Worm (Caenorhabditis elegans) whole organism, young adult: ENCODE data around the gene srx-87.

Source experiments
- B0261.1 ChIP-seq: sonication (generic microtip); optimal IDR thresholded peaks from 2 replicates; lab custom pipeline; 2016; ENCODE audit warnings: mild to moderate bottlenecking, missing genetic modification characterization, moderate library complexity, missing compliant biosample characterization
- C17E4.6 ChIP-seq: fragments of 200-800 bp; sonication (Bioruptor generic); IDR thresholded peaks from 2 replicates; pipeline ENCODE4 v1.3.6; 2022; ENCODE audit warnings: missing genetic modification reagents, missing genetic modification characterization, missing compliant biosample characterization
- F52B5.7 ChIP-seq: sonication (generic microtip); optimal IDR thresholded peaks from 2 replicates; lab custom pipeline; 2016; ENCODE audit warnings: mild to moderate bottlenecking, missing genetic modification characterization, missing compliant biosample characterization
- F55B11.4 ChIP-seq: sonication (generic microtip); optimal IDR thresholded peaks from 2 replicates; lab custom pipeline; 2016; ENCODE audit warnings: missing compliant biosample characterization, missing genetic modification characterization, borderline replicate concordance; ENCODE audit not compliant: insufficient read depth
- K12H6.12 ChIP-seq: fragments of 200-800 bp; sonication (Bioruptor generic); optimal IDR thresholded peaks from 2 replicates; lab custom pipeline; 2018; ENCODE audit warnings: mild to moderate bottlenecking, missing genetic modification characterization, missing compliant biosample characterization
- T07F8.4 ChIP-seq: sonication (generic microtip); optimal IDR thresholded peaks from 2 replicates; lab custom pipeline; 2016; ENCODE audit warnings: mild to moderate bottlenecking, missing genetic modification characterization, moderate library complexity, missing compliant biosample characterization
- Y79H2A.3 ChIP-seq: fragments of 200-800 bp; sonication (Bioruptor generic); conservative IDR thresholded peaks from 2 replicates; pipeline ENCODE4 v1.3.6; 2022; ENCODE audit warnings: missing genetic modification reagents, missing genetic modification characterization, missing compliant biosample characterization
- ZK185.1 ChIP-seq: sonication (generic microtip); optimal IDR thresholded peaks from 2 replicates; lab custom pipeline; 2016; ENCODE audit warnings: mild to moderate bottlenecking, missing genetic modification characterization, missing compliant biosample characterization; ENCODE audit not compliant: poor library complexity, severe bottlenecking
- ama-1 ChIP-seq, 3 experiments: fragments of 150-350 bp in 1 of 3; sonication (generic microtip) in 2 of 3; optimal IDR thresholded peaks; 2 replicates each; lab custom pipeline; 2014 to 2018; ENCODE audit warnings: missing biosample characterization in 2 of 3, missing genetic modification characterization in 2 of 3, missing genetic modification reagents in 2 of 3
- athp-1 ChIP-seq: sonication (generic microtip); optimal IDR thresholded peaks from 2 replicates; lab custom pipeline; 2017; ENCODE audit warnings: mild to moderate bottlenecking, missing genetic modification characterization, missing compliant biosample characterization
- attf-3 ChIP-seq: fragments of 200-800 bp; sonication (Bioruptor generic); conservative IDR thresholded peaks from 2 replicates; pipeline ENCODE4 v1.3.6; 2022; ENCODE audit warnings: missing genetic modification reagents, missing genetic modification characterization, missing compliant biosample characterization
- attf-5 ChIP-seq: fragments of 200-800 bp; sonication (Bioruptor generic); optimal IDR thresholded peaks from 2 replicates; lab custom pipeline; 2018; ENCODE audit warnings: mild to moderate bottlenecking, missing genetic modification characterization, missing compliant biosample characterization
- ccch-3 ChIP-seq: fragments of 200-800 bp; sonication (Bioruptor generic); optimal IDR thresholded peaks from 2 replicates; lab custom pipeline; 2018; ENCODE audit warnings: mild to moderate bottlenecking, missing genetic modification characterization, missing compliant biosample characterization
- cebp-1 ChIP-seq, 2 experiments: fragments of 200-800 bp in 1 of 2; sonication (Bioruptor generic) in 1 of 2; sonication (generic microtip) in 1 of 2; IDR thresholded peaks in 1 of 2; optimal IDR thresholded peaks in 1 of 2; 2 replicates each; pipeline versions ENCODE4 v1.3.6 to Lab custom; 2017 to 2022; ENCODE audit warnings: missing compliant biosample characterization in 2 of 2, missing genetic modification characterization in 2 of 2, mild to moderate bottlenecking in 1 of 2, missing genetic modification reagents in 1 of 2, moderate library complexity in 1 of 2
- cebp-2 ChIP-seq: fragments of 200-800 bp; sonication (Bioruptor generic); IDR thresholded peaks from 2 replicates; pipeline ENCODE4 v1.3.6; 2022; ENCODE audit warnings: missing genetic modification characterization, missing compliant biosample characterization
- ceh-100 ChIP-seq: fragments of 200-800 bp; sonication (Bioruptor generic); IDR thresholded peaks from 2 replicates; pipeline ENCODE4 v1.3.6; 2022; ENCODE audit warnings: missing genetic modification reagents, missing genetic modification characterization, missing compliant biosample characterization
- ceh-40 ChIP-seq: fragments of 200-800 bp; sonication (Bioruptor generic); IDR thresholded peaks from 2 replicates; pipeline ENCODE4 v1.3.6; 2022; ENCODE audit warnings: missing genetic modification characterization, missing compliant biosample characterization
- ceh-58 ChIP-seq: fragments of 200-800 bp; sonication (Bioruptor generic); IDR thresholded peaks from 2 replicates; pipeline ENCODE4 v1.3.6; 2022; ENCODE audit warnings: missing genetic modification characterization, missing compliant biosample characterization
- dpl-1 ChIP-seq: fragments of 150-350 bp; optimal IDR thresholded peaks from 2 replicates; lab custom pipeline; 2014; ENCODE audit warnings: missing biosample characterization, missing genetic modification reagents, missing genetic modification characterization
- hlh-12 ChIP-seq: sonication (generic microtip); optimal IDR thresholded peaks from 2 replicates; lab custom pipeline; 2016; ENCODE audit warnings: missing genetic modification characterization, missing compliant biosample characterization
- hmg-1.2 ChIP-seq: fragments of 200-800 bp; sonication (Bioruptor generic); IDR thresholded peaks from 2 replicates; pipeline ENCODE4 v1.3.6; 2022; ENCODE audit warnings: missing genetic modification reagents, missing genetic modification characterization, missing compliant biosample characterization
- hrde-1 ChIP-seq: sonication (generic microtip); optimal IDR thresholded peaks from 2 replicates; lab custom pipeline; 2016; ENCODE audit warnings: missing genetic modification characterization, mild to moderate bottlenecking, missing compliant biosample characterization, moderate library complexity, missing genotype, missing genetic modification reagents, borderline replicate concordance
- hsf-1 ChIP-seq: fragments of 200-800 bp; sonication (Bioruptor generic); IDR thresholded peaks from 2 replicates; pipeline ENCODE4 v1.3.6; 2022; ENCODE audit warnings: missing genetic modification reagents, missing genetic modification characterization, missing compliant biosample characterization
- lag-1 ChIP-seq: fragments of 200-800 bp; sonication (Bioruptor generic); IDR thresholded peaks from 2 replicates; pipeline ENCODE4 v1.3.6; 2022; ENCODE audit warnings: missing genetic modification reagents, missing genetic modification characterization, missing compliant biosample characterization
- lin-54 ChIP-seq: fragments of 200-800 bp; sonication (Bioruptor generic); optimal IDR thresholded peaks from 2 replicates; lab custom pipeline; 2018; ENCODE audit warnings: mild to moderate bottlenecking, missing genetic modification characterization, missing compliant biosample characterization
- madf-10 ChIP-seq: sonication (generic microtip); optimal IDR thresholded peaks from 2 replicates; lab custom pipeline; 2016; ENCODE audit warnings: mild to moderate bottlenecking, missing genetic modification characterization, missing compliant biosample characterization
- mcd-1 ChIP-seq: fragments of 200-800 bp; sonication (Bioruptor generic); IDR thresholded peaks from 2 replicates; pipeline ENCODE4 v1.3.6; 2022; ENCODE audit warnings: missing genetic modification reagents, missing genetic modification characterization, missing compliant biosample characterization
- mxl-1 ChIP-seq: sonication (generic microtip); optimal IDR thresholded peaks from 2 replicates; lab custom pipeline; 2016; ENCODE audit warnings: missing genetic modification characterization, missing compliant biosample characterization
- nhr-120 ChIP-seq: fragments of 200-800 bp; sonication (Bioruptor generic); IDR thresholded peaks from 2 replicates; pipeline ENCODE4 v1.3.6; 2022; ENCODE audit warnings: missing genetic modification characterization, missing compliant biosample characterization
- nhr-80 ChIP-seq: sonication (generic microtip); optimal IDR thresholded peaks from 2 replicates; lab custom pipeline; 2016; ENCODE audit warnings: missing genetic modification characterization, missing compliant biosample characterization
- nhr-90 ChIP-seq: sonication (generic microtip); optimal IDR thresholded peaks from 2 replicates; lab custom pipeline; 2016; ENCODE audit warnings: missing genotype, mild to moderate bottlenecking, missing genetic modification characterization, missing compliant biosample characterization
- pbrm-1 ChIP-seq: fragments of 200-800 bp; sonication (Bioruptor generic); IDR thresholded peaks from 2 replicates; pipeline ENCODE4 v1.3.6; 2022; ENCODE audit warnings: missing genetic modification reagents, missing genetic modification characterization, missing compliant biosample characterization
- rcor-1 ChIP-seq: fragments of 200-800 bp; sonication (Bioruptor generic); IDR thresholded peaks from 2 replicates; pipeline ENCODE4 v1.3.6; 2022; ENCODE audit warnings: missing genetic modification reagents, missing genetic modification characterization, missing compliant biosample characterization
- repo-1 ChIP-seq: sonication (generic microtip); optimal IDR thresholded peaks from 2 replicates; lab custom pipeline; 2017; ENCODE audit warnings: mild to moderate bottlenecking, missing genetic modification characterization, missing compliant biosample characterization
- snpc-1.1 ChIP-seq: sonication (generic microtip); optimal IDR thresholded peaks from 2 replicates; lab custom pipeline; 2017; ENCODE audit warnings: missing genetic modification characterization, mild to moderate bottlenecking, missing compliant biosample characterization, antibody characterized with exemption, moderate library complexity, missing genotype, missing genetic modification reagents; ENCODE audit not compliant: insufficient read depth
- snpc-1.3 ChIP-seq: sonication (generic microtip); optimal IDR thresholded peaks from 2 replicates; lab custom pipeline; 2017; ENCODE audit warnings: missing genetic modification characterization, mild to moderate bottlenecking, missing compliant biosample characterization, antibody characterized with exemption, moderate library complexity, missing genotype, missing genetic modification reagents; ENCODE audit not compliant: insufficient read depth
- tbx-9 ChIP-seq: sonication (generic microtip); optimal IDR thresholded peaks from 2 replicates; lab custom pipeline; 2016; ENCODE audit warnings: borderline replicate concordance, missing genetic modification characterization, inconsistent platforms, missing compliant biosample characterization
- unc-130 ChIP-seq: sonication (generic microtip); optimal IDR thresholded peaks from 2 replicates; lab custom pipeline; 2016; ENCODE audit warnings: missing genetic modification reagents, missing genetic modification characterization, missing compliant biosample characterization
- xnd-1 ChIP-seq: sonication (generic microtip); optimal IDR thresholded peaks from 2 replicates; lab custom pipeline; 2016; ENCODE audit warnings: missing genotype, missing genetic modification reagents, missing genetic modification characterization, missing compliant biosample characterization
- ztf-25 ChIP-seq: fragments of 200-800 bp; sonication (Bioruptor generic); IDR thresholded peaks from 2 replicates; pipeline ENCODE4 v1.3.6; 2022; ENCODE audit warnings: missing genetic modification reagents, missing genetic modification characterization, missing compliant biosample characterization

srx-87 gene

ce11 chrV:11598807-11599206 is 34.1 kb downstream of the srx-87 start, which contains the start of gene srx-84:
srx-84 (plus strand) TSS chrV:11599107.
- no peak for TF ChIP-seq hrde-1 (tag; lab: Kevin White, UChicago)
- TF ChIP-seq xnd-1 (tag; lab: Kevin White, UChicago), result no peak
- TF ChIP-seq C17E4.6 (GFP tag; lab: Robert Waterston, UW), result no peak
- no peak for TF ChIP-seq lag-1 (GFP tag; lab: Robert Waterston, UW)
- TF ChIP-seq hmg-1.2 (GFP tag; lab: Robert Waterston, UW), result no peak
- no peak for TF ChIP-seq rcor-1 (GFP tag; lab: Robert Waterston, UW)
- no peak for TF ChIP-seq pbrm-1
- no peak for TF ChIP-seq athp-1

- TF ChIP-seq nhr-90 (tag; lab: Kevin White, UChicago) (no peak), ceh-58 (GFP tag; lab: Robert Waterston, UW) (no peak), ZK185.1 (no peak), attf-3 (GFP tag; lab: Robert Waterston, UW) (no peak), pbrm-1 (no peak), mcd-1 (GFP tag; lab: Robert Waterston, UW) (no peak), snpc-1.1 (tag; lab: Kevin White, UChicago) (no peak), hmg-1.2 (GFP tag; lab: Robert Waterston, UW) (no peak), tbx-9 (tag; lab: Kevin White, UChicago) (no peak), lin-54 (GFP tag; lab: Kevin White, UChicago) (no peak), dpl-1 (GFP tag; lab: Kevin White, UChicago) (no peak), ama-1 (optimal IDR thresholded peaks at IDR 0.05; lab: Kevin White, UChicago) (no peak), ama-1 (GFP tag; optimal IDR thresholded peaks at IDR 0.05; lab: Kevin White, UChicago) (no peak), nhr-120 (GFP tag; lab: Robert Waterston, UW) (no peak)
Observed at ce11 chrV:11600800-11601199, 36.1 kb downstream of the srx-87 start, which contains the start of gene F35B12.9. F35B12.9 (plus strand) TSS chrV:11601171.

- TF ChIP-seq ama-1 (optimal IDR thresholded peaks at IDR 0.05; lab: Kevin White, UChicago), result no peak
- TF ChIP-seq ama-1 (GFP tag; optimal IDR thresholded peaks at IDR 0.05; lab: Kevin White, UChicago), result no peak
- TF ChIP-seq ceh-40 (GFP tag; lab: Robert Waterston, UW), result no peak
- no peak for TF ChIP-seq pbrm-1
- TF ChIP-seq hlh-12 (tag; lab: Kevin White, UChicago), result no peak
- no peak for TF ChIP-seq snpc-1.3 (tag; lab: Kevin White, UChicago)
- no peak for TF ChIP-seq ccch-3 (GFP tag; lab: Kevin White, UChicago)
- peak; percentile 19 for TF ChIP-seq nhr-80
- TF ChIP-seq hsf-1 (GFP tag; lab: Robert Waterston, UW), result no peak
- no peak for TF ChIP-seq repo-1 (tag; lab: Kevin White, UChicago)
- TF ChIP-seq, all 124 proteins: peak for 1
Observed at ce11 chrV:11604484-11604883, 39.8 kb downstream of the srx-87 start, which contains the start of gene dhs-20. dhs-20 (minus strand) TSS chrV:11604563.

ce11 chrV:11605227-11605626 is 40.6 kb downstream of the srx-87 start:
- TF ChIP-seq snpc-1.1 (tag; lab: Kevin White, UChicago), result no peak
- TF ChIP-seq attf-3 (GFP tag; lab: Robert Waterston, UW), result no peak
- no peak for TF ChIP-seq ztf-25 (GFP tag; lab: Robert Waterston, UW)
- TF ChIP-seq unc-130 (GFP tag; lab: Kevin White, UChicago), result no peak
- no peak for TF ChIP-seq ceh-58 (GFP tag; lab: Robert Waterston, UW)
- no peak for TF ChIP-seq F52B5.7 (tag; lab: Kevin White, UChicago)
- no peak for TF ChIP-seq F55B11.4 (tag; lab: Kevin White, UChicago)
- TF ChIP-seq attf-5 (GFP tag; lab: Kevin White, UChicago), result no peak
- TF ChIP-seq mxl-1 (tag; lab: Kevin White, UChicago), result no peak
- TF ChIP-seq madf-10 (tag; lab: Kevin White, UChicago), result no peak
- no peak for TF ChIP-seq B0261.1 (tag; lab: Kevin White, UChicago)
- no peak for TF ChIP-seq dpl-1 (GFP tag; lab: Kevin White, UChicago)
- no peak for TF ChIP-seq K12H6.12 (tag; lab: Kevin White, UChicago)
- no peak for TF ChIP-seq T07F8.4 (tag; lab: Kevin White, UChicago)
- no peak for TF ChIP-seq cebp-1 (GFP tag; IDR thresholded peaks at IDR 0.05; lab: Robert Waterston, UW)
- TF ChIP-seq cebp-1 (tag; optimal IDR thresholded peaks at IDR 0.05; lab: Kevin White, UChicago), result no peak
- no peak for TF ChIP-seq ceh-100 (GFP tag; lab: Robert Waterston, UW)
- TF ChIP-seq Y79H2A.3 (GFP tag; lab: Robert Waterston, UW), result no peak
- TF ChIP-seq cebp-2 (GFP tag; lab: Robert Waterston, UW), result no peak
- TF ChIP-seq, all 124 proteins: peak for 0
